Fruit fly (Drosophila melanogaster) whole organism, embryonic: ENCODE data around the gene Cpr62Ba.
A peak's percentile ranks its signal among the peaks of the same experiment; 100 is the strongest.

Experiments used
- ATbp ChIP-seq: fragments of 200-800 bp; sonication (Bioruptor generic); optimal IDR thresholded peaks from 2 replicates; lab custom pipeline; 2017; ENCODE audit warnings: missing biosample characterization, mild to moderate bottlenecking, missing genetic modification characterization, missing genetic modification reagents
- Atf-2 ChIP-seq: fragments of 200-800 bp; sonication (Bioruptor generic); optimal IDR thresholded peaks from 2 replicates; lab custom pipeline; 2016; ENCODE audit warnings: missing biosample characterization, missing genetic modification characterization
- CG10147 ChIP-seq: fragments of 200-800 bp; sonication (Bioruptor generic); optimal IDR thresholded peaks from 2 replicates; lab custom pipeline; 2019; ENCODE audit warnings: missing biosample characterization, mild to moderate bottlenecking, missing genetic modification characterization, moderate library complexity
- CG10274 ChIP-seq: fragments of 200-800 bp; sonication (Bioruptor generic); optimal IDR thresholded peaks from 3 replicates; lab custom pipeline; 2017; ENCODE audit warnings: missing biosample characterization, mild to moderate bottlenecking, missing genetic modification characterization
- CG10543 ChIP-seq: fragments of 200-800 bp; sonication (Bioruptor generic); optimal IDR thresholded peaks from 3 replicates; lab custom pipeline; 2017; ENCODE audit warnings: missing biosample characterization, mild to moderate bottlenecking, missing genetic modification characterization, moderate library complexity
- CG10654 ChIP-seq: fragments of 200-800 bp; sonication (Bioruptor generic); optimal IDR thresholded peaks from 2 replicates; lab custom pipeline; 2016; ENCODE audit warnings: missing biosample characterization, missing genetic modification characterization
- CG11247 ChIP-seq: fragments of 200-800 bp; sonication (Bioruptor generic); IDR thresholded peaks from 2 replicates; pipeline ENCODE4 v1.3.6; 2022; ENCODE audit warnings: missing biosample characterization, missing genetic modification characterization
- CG12659 ChIP-seq: fragments of 200-800 bp; sonication (Bioruptor generic); optimal IDR thresholded peaks from 3 replicates; lab custom pipeline; 2017; ENCODE audit warnings: mild to moderate bottlenecking, missing biosample characterization, missing genetic modification reagents, missing genetic modification characterization
- CG12942 ChIP-seq: fragments of 200-800 bp; sonication (Bioruptor generic); optimal IDR thresholded peaks from 3 replicates; lab custom pipeline; 2016; ENCODE audit warnings: missing biosample characterization, missing genetic modification characterization
- CG13424 ChIP-seq: fragments of 200-800 bp; sonication (Bioruptor generic); optimal IDR thresholded peaks from 2 replicates; lab custom pipeline; 2019; ENCODE audit warnings: missing biosample characterization, mild to moderate bottlenecking, missing genetic modification characterization, moderate library complexity
- CG15601 ChIP-seq: fragments of 200-800 bp; sonication (Bioruptor generic); optimal IDR thresholded peaks from 3 replicates; lab custom pipeline; 2019; ENCODE audit warnings: missing biosample characterization, mild to moderate bottlenecking, missing genetic modification characterization, moderate library complexity
- CG16815 ChIP-seq: fragments of 200-800 bp; sonication (Bioruptor generic); optimal IDR thresholded peaks from 3 replicates; lab custom pipeline; 2017; ENCODE audit warnings: missing biosample characterization, mild to moderate bottlenecking, missing genetic modification characterization
- CG17568 ChIP-seq: fragments of 200-800 bp; sonication (Bioruptor generic); optimal IDR thresholded peaks from 2 replicates; lab custom pipeline; 2018; ENCODE audit warnings: missing biosample characterization, mild to moderate bottlenecking, missing genetic modification characterization, moderate library complexity
- CG2120 ChIP-seq: fragments of 200-800 bp; sonication (Bioruptor generic); optimal IDR thresholded peaks from 3 replicates; lab custom pipeline; 2016; ENCODE audit warnings: missing biosample characterization, missing genetic modification characterization
- CG2129 ChIP-seq: fragments of 200-800 bp; sonication (Bioruptor generic); IDR thresholded peaks from 2 replicates; pipeline ENCODE4 v1.3.6; 2022; ENCODE audit warnings: missing biosample characterization, missing genetic modification characterization; ENCODE audit not compliant: partially characterized antibody
- CG2202 ChIP-seq: fragments of 200-800 bp; sonication (Bioruptor generic); optimal IDR thresholded peaks from 2 replicates; lab custom pipeline; 2018; ENCODE audit warnings: missing biosample characterization, mild to moderate bottlenecking, missing genetic modification characterization
- CG30431 ChIP-seq: fragments of 200-800 bp; sonication (Bioruptor generic); optimal IDR thresholded peaks from 2 replicates; lab custom pipeline; 2017; ENCODE audit warnings: missing biosample characterization, missing genetic modification characterization
- CG32767 ChIP-seq: fragments of 200-800 bp; sonication (Bioruptor generic); IDR thresholded peaks from 2 replicates; pipeline ENCODE4 v1.3.6; 2022; ENCODE audit warnings: missing biosample characterization, missing genetic modification characterization
- CG6854 ChIP-seq: fragments of 200-800 bp; sonication (Bioruptor generic); optimal IDR thresholded peaks from 3 replicates; lab custom pipeline; 2017; ENCODE audit warnings: missing biosample characterization, mild to moderate bottlenecking, missing genetic modification characterization
- CG7928 ChIP-seq: fragments of 200-800 bp; sonication (Bioruptor generic); optimal IDR thresholded peaks from 2 replicates; lab custom pipeline; 2017; ENCODE audit warnings: missing biosample characterization, mild to moderate bottlenecking, missing genetic modification characterization
- CG9437 ChIP-seq: fragments of 200-800 bp; sonication (Bioruptor generic); optimal IDR thresholded peaks from 2 replicates; lab custom pipeline; 2018; ENCODE audit warnings: missing biosample characterization, mild to moderate bottlenecking, missing genetic modification characterization
- CG9797 ChIP-seq: fragments of 200-800 bp; sonication (Bioruptor generic); optimal IDR thresholded peaks from 3 replicates; lab custom pipeline; 2018; ENCODE audit warnings: missing biosample characterization, mild to moderate bottlenecking, missing genetic modification characterization
- Dbx ChIP-seq: fragments of 200-800 bp; sonication (Bioruptor generic); IDR thresholded peaks from 3 replicates; pipeline ENCODE4 v1.3.6; 2022; ENCODE audit warnings: missing biosample characterization, missing genetic modification characterization
- Doc3 ChIP-seq: fragments of 200-800 bp; sonication (Bioruptor generic); IDR thresholded peaks from 3 replicates; pipeline ENCODE4 v1.3.6; 2022; ENCODE audit warnings: missing biosample characterization, missing genetic modification characterization; ENCODE audit not compliant: partially characterized antibody
- Dref ChIP-seq: fragments of 200-800 bp; sonication (Bioruptor generic); IDR thresholded peaks from 2 replicates; pipeline ENCODE4 v1.3.6; 2022; ENCODE audit warnings: missing biosample characterization, missing genetic modification characterization
- Ets65A ChIP-seq: fragments of 200-800 bp; sonication (Bioruptor generic); peaks from one replicate; lab custom pipeline; 2016; ENCODE audit warnings: missing biosample characterization, missing genetic modification characterization
- Hr3 ChIP-seq: fragments of 200-800 bp; sonication (Bioruptor generic); optimal IDR thresholded peaks from 3 replicates; lab custom pipeline; 2016; ENCODE audit warnings: missing biosample characterization, missing genetic modification characterization
- Hr78 ChIP-seq, 2 experiments: fragments of 200-800 bp in 1 of 2; fragments of >200 bp in 1 of 2; sonication (Bioruptor generic) in 1 of 2; optimal IDR thresholded peaks; 2 replicates each; lab custom pipeline; 2017 to 2019; ENCODE audit warnings: missing biosample characterization in 2 of 2, missing genetic modification characterization in 2 of 2, mild to moderate bottlenecking in 1 of 2, moderate library complexity in 1 of 2
- Kr ChIP-seq: fragments of 200-800 bp; sonication (Bioruptor generic); optimal IDR thresholded peaks from 2 replicates; lab custom pipeline; 2017; ENCODE audit warnings: missing biosample characterization, mild to moderate bottlenecking, missing genetic modification characterization
- MESR4 ChIP-seq: fragments of 200-800 bp; sonication (Bioruptor generic); optimal IDR thresholded peaks from 2 replicates; lab custom pipeline; 2018; ENCODE audit warnings: missing biosample characterization, mild to moderate bottlenecking, missing genetic modification characterization, moderate library complexity
- NK7.1 ChIP-seq: fragments of 200-800 bp; sonication (Bioruptor generic); optimal IDR thresholded peaks from 3 replicates; lab custom pipeline; 2016; ENCODE audit warnings: missing biosample characterization, missing genetic modification characterization
- Ptx1 ChIP-seq: fragments of 200-800 bp; sonication (Bioruptor generic); IDR thresholded peaks from 2 replicates; pipeline ENCODE4 v1.3.6; 2022; ENCODE audit warnings: missing biosample characterization, missing genetic modification characterization
- Tbp ChIP-seq: fragments of >200 bp; optimal IDR thresholded peaks from 2 replicates; lab custom pipeline; 2018; ENCODE audit warnings: missing biosample characterization, missing genetic modification characterization
- ase ChIP-seq: fragments of 200-800 bp; sonication (Bioruptor generic); IDR thresholded peaks from 3 replicates; pipeline ENCODE4 v1.3.6; 2022; ENCODE audit warnings: missing biosample characterization, missing genetic modification characterization
- dmrt99B ChIP-seq: fragments of 200-800 bp; sonication (Bioruptor generic); optimal IDR thresholded peaks from 2 replicates; lab custom pipeline; 2018; ENCODE audit warnings: missing biosample characterization, mild to moderate bottlenecking, missing genetic modification characterization, moderate library complexity
- dysf ChIP-seq: fragments of 200-800 bp; sonication (Bioruptor generic); IDR thresholded peaks from 3 replicates; pipeline ENCODE4 v1.3.6; 2022; ENCODE audit warnings: missing biosample characterization, missing genetic modification characterization
- esg ChIP-seq: fragments of 200-800 bp; sonication (Bioruptor generic); conservative IDR thresholded peaks from 2 replicates; pipeline ENCODE4 v1.3.6; 2022; ENCODE audit warnings: missing biosample characterization, missing genetic modification characterization
- exex ChIP-seq: fragments of 200-800 bp; sonication (Bioruptor generic); optimal IDR thresholded peaks from 4 replicates; lab custom pipeline; 2018; ENCODE audit warnings: missing biosample characterization, mild to moderate bottlenecking, missing genetic modification characterization, moderate library complexity
- fd3F ChIP-seq: fragments of 200-800 bp; sonication (Bioruptor generic); optimal IDR thresholded peaks from 2 replicates; lab custom pipeline; 2018; ENCODE audit warnings: missing biosample characterization, mild to moderate bottlenecking, missing genetic modification characterization, moderate library complexity
- ftz-f1 ChIP-seq: fragments of 200-800 bp; sonication (Bioruptor generic); optimal IDR thresholded peaks from 2 replicates; lab custom pipeline; 2016; ENCODE audit warnings: missing biosample characterization, missing genetic modification characterization
- hth ChIP-seq: fragments of >200 bp; optimal IDR thresholded peaks from 2 replicates; lab custom pipeline; 2017; ENCODE audit warnings: inconsistent platforms
- lbe ChIP-seq: fragments of 200-800 bp; sonication (Bioruptor generic); optimal IDR thresholded peaks from 2 replicates; lab custom pipeline; 2016; ENCODE audit warnings: missing biosample characterization, mild to moderate bottlenecking, missing genetic modification characterization
- nerfin-2 ChIP-seq: fragments of 200-800 bp; sonication (Bioruptor generic); IDR thresholded peaks from 2 replicates; pipeline ENCODE4 v1.3.6; 2022; ENCODE audit warnings: missing biosample characterization, missing genetic modification characterization; ENCODE audit not compliant: partially characterized antibody
- pb ChIP-seq: fragments of 200-800 bp; sonication (Bioruptor generic); optimal IDR thresholded peaks from 3 replicates; lab custom pipeline; 2016; ENCODE audit warnings: missing biosample characterization, missing genetic modification characterization
- repo ChIP-seq: fragments of 200-800 bp; sonication (Bioruptor generic); optimal IDR thresholded peaks from 2 replicates; lab custom pipeline; 2016; ENCODE audit warnings: missing biosample characterization, missing genetic modification characterization
- sr ChIP-seq: fragments of 200-800 bp; sonication (Bioruptor generic); IDR thresholded peaks from 3 replicates; pipeline ENCODE4 v1.3.6; 2022; ENCODE audit warnings: missing biosample characterization, missing genetic modification characterization
- trem ChIP-seq: fragments of 200-800 bp; optimal IDR thresholded peaks from 3 replicates; lab custom pipeline; 2019; ENCODE audit warnings: missing biosample characterization, mild to moderate bottlenecking, missing genetic modification characterization, moderate library complexity
- vnd ChIP-seq: fragments of 200-800 bp; sonication (Bioruptor generic); IDR thresholded peaks from 3 replicates; pipeline ENCODE4 v1.3.6; 2022; ENCODE audit warnings: missing biosample characterization, missing genetic modification characterization; ENCODE audit not compliant: partially characterized antibody
- zf30C ChIP-seq: fragments of 200-800 bp; sonication (Bioruptor generic); optimal IDR thresholded peaks from 3 replicates; lab custom pipeline; 2018; ENCODE audit warnings: missing biosample characterization, mild to moderate bottlenecking, missing genetic modification characterization

Cpr62Ba gene

dm6 chr3L:1794164-1794942 is 37.2 kb downstream of the Cpr62Ba start (continued):
- TF ChIP-seq Hr78 (GFP tag; optimal IDR thresholded peaks at IDR 0.05; lab: Kevin White, UChicago): peak in 1 of 2 experiments; percentile 71
- TF ChIP-seq ase (GFP tag; lab: Robert Waterston, UW): no peak
- no peak for TF ChIP-seq Kr (GFP tag; lab: Kevin White, UChicago)
- TF ChIP-seq CG7928 (GFP tag; lab: Kevin White, UChicago): peak; percentile 73
- TF ChIP-seq ATbp (GFP tag; lab: Kevin White, UChicago): no peak
- no peak for TF ChIP-seq pb
- no peak for TF ChIP-seq nerfin-2 (GFP tag; lab: Robert Waterston, UW)
- TF ChIP-seq CG12942: no peak
- TF ChIP-seq Tbp: no peak
- no peak for TF ChIP-seq CG10654 (GFP tag; lab: Kevin White, UChicago)
- no peak for TF ChIP-seq NK7.1
- TF ChIP-seq zf30C (GFP tag; lab: Kevin White, UChicago): no peak
- TF ChIP-seq CG6854 (GFP tag; lab: Kevin White, UChicago): peak; percentile 31
- TF ChIP-seq Ets65A: no peak
- TF ChIP-seq CG12659 (GFP tag; lab: Kevin White, UChicago): no peak
- TF ChIP-seq CG15601 (tag; lab: Kevin White, UChicago): no peak
- TF ChIP-seq MESR4 (GFP tag; lab: Kevin White, UChicago): no peak
- TF ChIP-seq CG13424 (tag; lab: Kevin White, UChicago): no peak
- TF ChIP-seq CG2120: no peak
- no peak for TF ChIP-seq CG9797 (GFP tag; lab: Kevin White, UChicago)
- TF ChIP-seq Doc3 (GFP tag; lab: Robert Waterston, UW): no peak
- TF ChIP-seq Dbx: peak; percentile 61; the same call in 1 of the 3 replicates
- TF ChIP-seq Dref (GFP tag; lab: Robert Waterston, UW): 0 out of 2 replicates have a peak, but pooled peaks have one; percentile 35
- no peak for TF ChIP-seq esg
- 0 out of 3 replicates have a peak, but pooled peaks have one; percentile 14 for TF ChIP-seq vnd (GFP tag; lab: Robert Waterston, UW)
- TF ChIP-seq hth (lab: Kevin White, UChicago): no peak
- no peak for TF ChIP-seq CG2202 (tag; lab: Kevin White, UChicago)
- no peak for TF ChIP-seq repo (GFP tag; lab: Kevin White, UChicago)
- TF ChIP-seq CG11247 (GFP tag; lab: Robert Waterston, UW): peak; percentile 34; the same call in 1 of the 2 replicates
- TF ChIP-seq sr (GFP tag; lab: Robert Waterston, UW): no peak
- no peak for TF ChIP-seq dmrt99B
- no peak for TF ChIP-seq CG10147 (GFP tag; lab: Kevin White, UChicago)
- no peak for TF ChIP-seq CG2129 (GFP tag; lab: Robert Waterston, UW)
- no peak for TF ChIP-seq Ptx1 (GFP tag; lab: Robert Waterston, UW)
- no peak for TF ChIP-seq CG16815 (GFP tag; lab: Kevin White, UChicago)
- no peak for TF ChIP-seq fd3F (GFP tag; lab: Kevin White, UChicago)
- peak; percentile 92 for TF ChIP-seq exex (tag; lab: Kevin White, UChicago)
- TF ChIP-seq CG10543 (GFP tag; lab: Kevin White, UChicago): peak; percentile 90
- no peak for TF ChIP-seq Hr3 (GFP tag; lab: Kevin White, UChicago)
- TF ChIP-seq ftz-f1: peak; percentile 54
- TF ChIP-seq dysf (GFP tag; lab: Robert Waterston, UW): peak; percentile 30; the same call in 1 of the 3 replicates
- TF ChIP-seq CG17568: no peak
- TF ChIP-seq Atf-2 (GFP tag; lab: Kevin White, UChicago): no peak
- TF ChIP-seq CG9437 (GFP tag; lab: Kevin White, UChicago): no peak
- no peak for TF ChIP-seq CG30431 (GFP tag; lab: Kevin White, UChicago)
- TF ChIP-seq lbe (GFP tag; lab: Kevin White, UChicago): no peak
- peak; percentile 11; the same call in 1 of the 2 replicates for TF ChIP-seq CG32767 (GFP tag; lab: Robert Waterston, UW)
- no peak for TF ChIP-seq trem (tag; lab: Kevin White, UChicago)
- no peak for TF ChIP-seq CG10274 (GFP tag; lab: Kevin White, UChicago)
